Worm (Caenorhabditis elegans) whole organism, L4/young adult: ENCODE data around the gene C14F11.4.

Experiments
- W03F9.2 ChIP-seq: fragments of 150-350 bp; optimal IDR thresholded peaks from 2 replicates; lab custom pipeline; 2014; ENCODE audit warnings: missing biosample characterization, missing genetic modification characterization
- dao-5 ChIP-seq: sonication (generic microtip); optimal IDR thresholded peaks from 2 replicates; lab custom pipeline; 2016; ENCODE audit warnings: missing genotype, missing genetic modification characterization, moderate library complexity, missing compliant biosample characterization
- him-1 ChIP-seq: sonication (generic microtip); optimal IDR thresholded peaks from 2 replicates; lab custom pipeline; 2016; ENCODE audit warnings: missing genotype, missing genetic modification reagents, missing genetic modification characterization, missing compliant biosample characterization

DNA sequence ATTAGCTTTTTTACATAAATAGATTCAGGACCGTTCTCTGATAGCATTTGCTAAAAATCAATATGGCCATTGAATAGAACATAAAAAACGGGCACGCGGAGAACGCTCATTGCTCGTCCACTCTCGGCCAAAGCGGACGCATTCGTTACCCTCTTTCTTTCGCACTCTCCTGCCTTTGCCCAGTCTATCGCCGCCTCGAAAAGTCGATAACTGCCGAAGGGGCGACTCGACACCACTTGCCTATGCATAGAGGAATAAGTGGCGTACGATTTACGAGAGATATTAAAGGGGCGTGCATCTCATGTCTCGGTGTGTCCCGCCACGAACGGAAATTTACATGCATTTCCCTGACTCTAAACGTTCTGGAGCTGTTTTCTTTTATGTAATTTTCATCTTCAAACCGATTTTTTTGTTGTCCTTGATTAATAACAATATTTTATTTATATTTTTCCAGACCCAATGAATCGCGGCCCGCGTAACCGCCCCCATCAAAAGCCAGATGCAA, 30.4 kb upstream of the C14F11.4 start, which contains the start of gene W05H9.4:
- TF ChIP-seq W03F9.2 (tag; lab: Kevin White, UChicago) (no peak), him-1 (tag; lab: Kevin White, UChicago) (no peak), dao-5 (tag; lab: Kevin White, UChicago) (no peak)
